Fruit fly (Drosophila melanogaster) whole organism, embryonic: ENCODE measurements around the gene CG32819.
A peak's percentile ranks its signal among the peaks of the same experiment; 100 is the strongest.

Source experiments
- Bdp1 ChIP-seq: fragments of 200-800 bp; sonication (Bioruptor generic); optimal IDR thresholded peaks from 3 replicates; lab custom pipeline; 2016; ENCODE audit warnings: missing biosample characterization, missing genetic modification characterization
- BtbVII ChIP-seq: fragments of 200-800 bp; sonication (Bioruptor generic); optimal IDR thresholded peaks from 3 replicates; lab custom pipeline; 2017; ENCODE audit warnings: missing biosample characterization, mild to moderate bottlenecking, missing genetic modification characterization
- CG10321 ChIP-seq: fragments of 200-800 bp; sonication (Bioruptor generic); IDR thresholded peaks from 2 replicates; pipeline ENCODE4 v1.3.6; 2022; ENCODE audit warnings: missing biosample characterization, missing genetic modification characterization
- CG11247 ChIP-seq: fragments of 200-800 bp; sonication (Bioruptor generic); IDR thresholded peaks from 2 replicates; pipeline ENCODE4 v1.3.6; 2022; ENCODE audit warnings: missing biosample characterization, missing genetic modification characterization
- CG12391 ChIP-seq: fragments of 200-800 bp; sonication (Bioruptor generic); optimal IDR thresholded peaks from 3 replicates; lab custom pipeline; 2018; ENCODE audit warnings: missing biosample characterization, mild to moderate bottlenecking, missing genetic modification characterization, moderate library complexity
- CG14710 ChIP-seq: fragments of 200-800 bp; sonication (Bioruptor generic); optimal IDR thresholded peaks from 3 replicates; lab custom pipeline; 2019; ENCODE audit warnings: missing biosample characterization, mild to moderate bottlenecking, missing genetic modification characterization, moderate library complexity
- CG15514 ChIP-seq: fragments of 200-800 bp; sonication (Bioruptor generic); optimal IDR thresholded peaks from 3 replicates; lab custom pipeline; 2017; ENCODE audit warnings: missing biosample characterization, missing genetic modification characterization, mild to moderate bottlenecking, moderate library complexity, missing genetic modification reagents
- CG1647 ChIP-seq: fragments of 200-800 bp; sonication (Bioruptor generic); optimal IDR thresholded peaks from 3 replicates; lab custom pipeline; 2016; ENCODE audit warnings: missing biosample characterization, missing genetic modification characterization
- CG2199 ChIP-seq: fragments of 200-800 bp; sonication (Bioruptor generic); IDR thresholded peaks from 3 replicates; pipeline ENCODE4 v1.3.6; 2022; ENCODE audit warnings: missing biosample characterization, missing genetic modification characterization
- CG6813 ChIP-seq: fragments of 200-800 bp; sonication (Bioruptor generic); optimal IDR thresholded peaks from 2 replicates; lab custom pipeline; 2017; ENCODE audit warnings: missing biosample characterization, missing genetic modification characterization, mild to moderate bottlenecking, moderate library complexity, missing genetic modification reagents
- CG7357 ChIP-seq: fragments of 200-800 bp; sonication (Bioruptor generic); IDR thresholded peaks from 3 replicates; pipeline ENCODE4 v1.3.6; 2022; ENCODE audit warnings: missing biosample characterization, missing genetic modification characterization
- CG7745 ChIP-seq: fragments of 200-800 bp; sonication (Bioruptor generic); optimal IDR thresholded peaks from 2 replicates; lab custom pipeline; 2018; ENCODE audit warnings: missing biosample characterization, mild to moderate bottlenecking, missing genetic modification characterization, moderate library complexity
- CG7786 ChIP-seq: fragments of 200-800 bp; sonication (Bioruptor generic); optimal IDR thresholded peaks from 2 replicates; lab custom pipeline; 2016; ENCODE audit warnings: missing biosample characterization, missing genetic modification characterization
- CG9609 ChIP-seq: fragments of 200-800 bp; sonication (Bioruptor generic); optimal IDR thresholded peaks from 3 replicates; lab custom pipeline; 2016; ENCODE audit warnings: missing biosample characterization, missing genetic modification characterization
- CG9876 ChIP-seq: fragments of 200-800 bp; sonication (Bioruptor generic); optimal IDR thresholded peaks from 2 replicates; lab custom pipeline; 2016; ENCODE audit warnings: missing biosample characterization, missing genetic modification characterization
- Dek ChIP-seq: fragments of 200-800 bp; sonication (Bioruptor generic); optimal IDR thresholded peaks from 3 replicates; lab custom pipeline; 2019; ENCODE audit warnings: missing biosample characterization, mild to moderate bottlenecking, missing genetic modification characterization, moderate library complexity
- Dll ChIP-seq: fragments of 200-800 bp; sonication (Bioruptor generic); IDR thresholded peaks from 4 replicates; pipeline ENCODE4 v1.3.6; 2022; ENCODE audit warnings: missing biosample characterization, missing genetic modification characterization; ENCODE audit not compliant: partially characterized antibody
- ERR ChIP-seq: fragments of 200-800 bp; sonication (Bioruptor generic); optimal IDR thresholded peaks from 2 replicates; lab custom pipeline; 2016; ENCODE audit warnings: missing biosample characterization, missing genetic modification characterization
- Fer1 ChIP-seq: fragments of 200-800 bp; sonication (Bioruptor generic); optimal IDR thresholded peaks from 2 replicates; lab custom pipeline; 2017; ENCODE audit warnings: missing biosample characterization, mild to moderate bottlenecking, missing genetic modification characterization
- Hmx ChIP-seq: fragments of 200-800 bp; sonication (Bioruptor generic); optimal IDR thresholded peaks from 2 replicates; lab custom pipeline; 2016; ENCODE audit warnings: missing biosample characterization, missing genetic modification characterization
- Hr51 ChIP-seq, 2 experiments: fragments of 200-800 bp; sonication (Bioruptor generic); optimal IDR thresholded peaks; 2 replicates in 1 of 2; 3 replicates in 1 of 2; lab custom pipeline; 2016 to 2018; ENCODE audit warnings: missing biosample characterization in 2 of 2, missing genetic modification characterization in 2 of 2, mild to moderate bottlenecking in 1 of 2, moderate library complexity in 1 of 2
- Hsf ChIP-seq: fragments of 200-800 bp; sonication (Bioruptor generic); optimal IDR thresholded peaks from 3 replicates; lab custom pipeline; 2016; ENCODE audit warnings: missing biosample characterization, missing genetic modification characterization
- Kr ChIP-seq: fragments of 200-800 bp; sonication (Bioruptor generic); optimal IDR thresholded peaks from 2 replicates; lab custom pipeline; 2017; ENCODE audit warnings: missing biosample characterization, mild to moderate bottlenecking, missing genetic modification characterization
- Trl ChIP-seq, 3 experiments: fragments of >200 bp in 2 of 3; fragments of 200-800 bp in 1 of 3; sonication (Bioruptor generic) in 1 of 3; optimal IDR thresholded peaks; 2 replicates in 1 of 3; 3 replicates in 2 of 3; lab custom pipeline; 2016 to 2017; ENCODE audit warnings: missing biosample characterization in 1 of 3, missing genetic modification characterization in 1 of 3
- bab2 ChIP-seq: fragments of 200-800 bp; sonication (Bioruptor generic); optimal IDR thresholded peaks from 2 replicates; lab custom pipeline; 2016; ENCODE audit warnings: missing biosample characterization, missing genetic modification characterization
- bbx ChIP-seq: fragments of 200-800 bp; sonication (Bioruptor generic); IDR thresholded peaks from 2 replicates; pipeline ENCODE4 v1.3.6; 2022; ENCODE audit warnings: missing biosample characterization, missing genetic modification characterization; ENCODE audit not compliant: partially characterized antibody
- ci ChIP-seq: fragments of 200-800 bp; sonication (Bioruptor generic); IDR thresholded peaks from 3 replicates; pipeline ENCODE4 v1.3.6; 2022; ENCODE audit warnings: missing biosample characterization, missing genetic modification characterization
- corto ChIP-seq: fragments of 200-800 bp; sonication (Bioruptor generic); optimal IDR thresholded peaks from 2 replicates; lab custom pipeline; 2016; ENCODE audit warnings: missing biosample characterization, mild to moderate bottlenecking, missing genetic modification characterization, moderate library complexity
- croc ChIP-seq: fragments of 200-800 bp; sonication (Bioruptor generic); conservative IDR thresholded peaks from 3 replicates; pipeline ENCODE4 v1.3.6; 2022; ENCODE audit warnings: missing biosample characterization, missing genetic modification characterization
- gce ChIP-seq: fragments of 200-800 bp; sonication (Bioruptor generic); IDR thresholded peaks from 3 replicates; pipeline ENCODE4 v1.3.6; 2022; ENCODE audit warnings: missing biosample characterization, missing genetic modification characterization
- hb ChIP-seq: fragments of 200-800 bp; sonication (Bioruptor generic); IDR thresholded peaks from 3 replicates; pipeline ENCODE4 v1.3.6; 2022; ENCODE audit warnings: missing biosample characterization, missing genetic modification characterization; ENCODE audit not compliant: partially characterized antibody
- jing ChIP-seq: fragments of 200-800 bp; sonication (Bioruptor generic); optimal IDR thresholded peaks from 2 replicates; lab custom pipeline; 2018; ENCODE audit warnings: missing biosample characterization, mild to moderate bottlenecking, missing genetic modification characterization
- jumu ChIP-seq: fragments of 200-800 bp; sonication (Bioruptor generic); optimal IDR thresholded peaks from 3 replicates; lab custom pipeline; 2016; ENCODE audit warnings: missing biosample characterization, missing genetic modification characterization
- knrl ChIP-seq: fragments of 200-800 bp; sonication (Bioruptor generic); IDR thresholded peaks from 3 replicates; pipeline ENCODE4 v1.3.6; 2022; ENCODE audit warnings: missing biosample characterization, missing genetic modification characterization; ENCODE audit not compliant: partially characterized antibody
- lab ChIP-seq: fragments of 200-800 bp; sonication (Bioruptor generic); optimal IDR thresholded peaks from 3 replicates; lab custom pipeline; 2017; ENCODE audit warnings: missing biosample characterization, missing genetic modification characterization, mild to moderate bottlenecking, moderate library complexity, missing genetic modification reagents
- lola ChIP-seq, 3 experiments: fragments of >200 bp in 2 of 3; fragments of 200-800 bp in 1 of 3; sonication (Bioruptor generic) in 1 of 3; optimal IDR thresholded peaks; 2 replicates each; lab custom pipeline; 2017 to 2019; ENCODE audit warnings: missing biosample characterization in 3 of 3, missing genetic modification characterization in 3 of 3, mild to moderate bottlenecking in 1 of 3, moderate library complexity in 1 of 3
- lov ChIP-seq, 2 experiments: fragments of 200-800 bp in 1 of 2; fragments of >200 bp in 1 of 2; sonication (Bioruptor generic) in 1 of 2; IDR thresholded peaks in 1 of 2; optimal IDR thresholded peaks in 1 of 2; 2 replicates in 1 of 2; 3 replicates in 1 of 2; pipeline versions ENCODE4 v1.3.6 to Lab custom; 2017 to 2022; ENCODE audit warnings: missing biosample characterization in 1 of 2, missing genetic modification characterization in 1 of 2
- nau ChIP-seq: fragments of 200-800 bp; sonication (Bioruptor generic); optimal IDR thresholded peaks from 3 replicates; lab custom pipeline; 2017; ENCODE audit warnings: missing biosample characterization, mild to moderate bottlenecking, missing genetic modification characterization, missing genetic modification reagents
- nom ChIP-seq: fragments of 200-800 bp; sonication (Bioruptor generic); optimal IDR thresholded peaks from 2 replicates; lab custom pipeline; 2017; ENCODE audit warnings: missing biosample characterization, missing genetic modification characterization, mild to moderate bottlenecking, moderate library complexity, missing genetic modification reagents
- otp ChIP-seq: fragments of 200-800 bp; sonication (Bioruptor generic); IDR thresholded peaks from 3 replicates; pipeline ENCODE4, ENCODE4 v1.3.6; 2022; ENCODE audit warnings: missing biosample characterization, missing genetic modification characterization
- pnt ChIP-seq: fragments of 200-800 bp; sonication (Bioruptor generic); optimal IDR thresholded peaks from 3 replicates; lab custom pipeline; 2016; ENCODE audit warnings: missing biosample characterization, missing genetic modification characterization
- psq ChIP-seq: fragments of 200-800 bp; sonication (Bioruptor generic); optimal IDR thresholded peaks from 2 replicates; lab custom pipeline; 2017; ENCODE audit warnings: missing biosample characterization, missing genetic modification characterization
- ranshi ChIP-seq: fragments of 200-800 bp; sonication (Bioruptor generic); IDR thresholded peaks from 2 replicates; pipeline ENCODE4 v1.3.6; 2022; ENCODE audit warnings: missing biosample characterization, missing genetic modification characterization
- sisA ChIP-seq: fragments of 200-800 bp; sonication (Bioruptor generic); IDR thresholded peaks from 2 replicates; pipeline ENCODE4 v1.3.6; 2022; ENCODE audit warnings: missing biosample characterization, missing genetic modification characterization
- tio ChIP-seq: fragments of 200-800 bp; sonication (Bioruptor generic); optimal IDR thresholded peaks from 2 replicates; lab custom pipeline; 2017; ENCODE audit warnings: missing biosample characterization, missing genetic modification characterization, inconsistent platforms
- trh ChIP-seq: fragments of 200-800 bp; sonication (Bioruptor generic); optimal IDR thresholded peaks from 2 replicates; lab custom pipeline; 2016; ENCODE audit warnings: missing biosample characterization, missing genetic modification characterization
- wdn ChIP-seq: fragments of 200-800 bp; sonication (Bioruptor generic); IDR thresholded peaks from 2 replicates; pipeline ENCODE4 v1.3.6; 2022; ENCODE audit warnings: missing biosample characterization, missing genetic modification characterization
- zen ChIP-seq: fragments of 200-800 bp; sonication (Bioruptor generic); optimal IDR thresholded peaks from 3 replicates; lab custom pipeline; 2018; ENCODE audit warnings: missing biosample characterization, mild to moderate bottlenecking, missing genetic modification characterization, moderate library complexity

The CG32819 gene

DNA sequence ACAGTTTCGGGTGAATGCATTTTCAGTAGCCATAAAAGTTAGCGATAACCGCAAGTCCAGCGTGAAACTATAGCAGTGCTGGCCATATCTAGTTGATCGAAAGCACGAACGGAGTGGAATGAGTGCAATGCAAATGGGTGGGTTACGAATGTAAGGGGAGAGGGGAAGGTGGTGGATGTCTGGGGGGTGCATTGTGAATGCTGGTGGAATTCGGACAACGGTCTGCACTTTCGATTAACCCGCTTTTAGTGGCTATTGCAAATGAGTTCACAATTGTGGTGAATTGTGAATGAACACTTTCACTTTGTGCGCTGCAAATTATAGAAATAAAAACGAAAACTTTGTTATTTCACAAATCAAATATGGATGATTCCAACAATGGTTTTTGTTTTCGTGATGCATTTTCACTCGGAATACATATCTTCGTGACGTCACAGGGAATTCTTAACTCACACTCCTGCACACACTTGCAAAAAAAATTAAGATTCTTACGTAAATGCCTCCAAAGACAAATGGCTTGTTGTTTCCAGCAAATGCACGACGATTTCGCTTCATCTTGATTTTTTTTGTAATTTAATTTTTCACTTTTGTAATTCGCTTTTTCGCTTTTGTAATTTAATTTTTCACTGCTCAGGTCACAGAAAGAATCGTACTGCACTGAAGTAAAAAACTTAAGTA, 8.7 kb upstream of the CG32819 start, which contains the start of gene DIP1 (continued):
- TF ChIP-seq Dll (no peak), Fer1 (peak; percentile 9), CG7786 (no peak), CG15514 (GFP tag; lab: Kevin White, UChicago) (peak; percentile 28), corto (GFP tag; lab: Kevin White, UChicago) (peak; percentile 58), hb (GFP tag; lab: Robert Waterston, UW) (no peak), Dek (tag; lab: Kevin White, UChicago) (peak; percentile 10), jumu (GFP tag; lab: Kevin White, UChicago) (no peak), pnt (no peak), CG12391 (peak; percentile 60), Trl (optimal IDR thresholded peaks at IDR 0.05; lab: Kevin White, UChicago) (no peak), Trl (GFP tag; optimal IDR thresholded peaks at IDR 0.05; lab: Kevin White, UChicago) (peak; percentile 9), psq (no peak), gce (no peak), nom (GFP tag; lab: Kevin White, UChicago) (peak; percentile 27), BtbVII (GFP tag; lab: Kevin White, UChicago) (no peak), Bdp1 (GFP tag; lab: Kevin White, UChicago) (no peak), CG7357 (GFP tag; lab: Robert Waterston, UW) (no peak), jing (GFP tag; lab: Kevin White, UChicago) (no peak), sisA (GFP tag; lab: Robert Waterston, UW) (no peak), Hmx (GFP tag; lab: Kevin White, UChicago) (no peak), CG1647 (GFP tag; lab: Kevin White, UChicago) (no peak), tio (GFP tag; lab: Kevin White, UChicago) (no peak), CG10321 (GFP tag; lab: Robert Waterston, UW) (no peak), ERR (GFP tag; lab: Kevin White, UChicago) (no peak), bab2 (GFP tag; lab: Kevin White, UChicago) (no peak), lola (GFP tag; optimal IDR thresholded peaks at IDR 0.05; lab: Kevin White, UChicago) (no peak), trh (GFP tag; lab: Kevin White, UChicago) (no peak), ci (no peak; the same call in 1 of the 3 replicates), CG9609 (GFP tag; lab: Kevin White, UChicago) (peak; percentile 11), otp (GFP tag; lab: Robert Waterston, UW) (no peak), CG2199 (GFP tag; lab: Robert Waterston, UW) (0 out of 3 replicates have a peak, but pooled peaks have one; percentile 44), zen (tag; lab: Kevin White, UChicago) (no peak), Hr51 (GFP tag; optimal IDR thresholded peaks at IDR 0.05; lab: Kevin White, UChicago) (peak in 1 of 2 experiments; percentile 49), croc (no peak), CG9876 (GFP tag; lab: Kevin White, UChicago) (no peak), wdn (no peak), knrl (GFP tag; lab: Robert Waterston, UW) (no peak), CG6813 (GFP tag; lab: Kevin White, UChicago) (no peak), CG11247 (no peak), Kr (GFP tag; lab: Kevin White, UChicago) (no peak), bbx (GFP tag; lab: Robert Waterston, UW) (0 out of 2 replicates have a peak, but pooled peaks have one; percentile 6), Hsf (peak; percentile 5), CG7745 (no peak), ranshi (GFP tag; lab: Robert Waterston, UW) (0 out of 2 replicates have a peak, but pooled peaks have one; percentile 21), CG14710 (tag; lab: Kevin White, UChicago) (no peak), lov (optimal IDR thresholded peaks at IDR 0.05; lab: Kevin White, UChicago) (no peak), lov (GFP tag; IDR thresholded peaks at IDR 0.05; lab: Robert Waterston, UW) (no peak), lab (peak; percentile 27), nau (GFP tag; lab: Kevin White, UChicago) (peak; percentile 40)
